Worm (Caenorhabditis elegans): ENCODE data around the gene dpl-1.

The dpl-1 gene

DNA sequence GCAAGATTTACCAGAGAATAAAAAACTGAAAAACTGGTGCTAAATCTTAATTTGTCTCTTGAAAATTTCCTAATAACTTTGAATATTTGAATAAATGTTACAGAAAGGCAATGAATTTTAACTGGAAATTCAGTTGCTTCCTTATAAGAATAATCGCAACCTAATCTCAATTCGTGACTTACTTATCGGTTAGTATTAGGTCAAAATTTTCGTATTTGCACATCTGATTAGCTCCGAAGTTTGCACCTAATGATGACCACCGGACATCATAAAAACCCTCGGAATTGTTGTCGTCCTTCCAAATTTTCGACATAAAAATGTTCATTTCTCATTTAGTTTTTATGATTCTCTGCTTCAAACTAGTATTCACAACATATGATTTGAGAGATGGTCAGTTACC lies 31.9 kb upstream of the dpl-1 start, which contains the start of gene C16D2.3:
C16D2.3 (plus strand) TSS at position 301 of the 400 bp plus-strand sequence.
- TF ChIP-seq elt-4 (tag; optimal IDR thresholded peaks at IDR 0.05) (no peak), C38D4.7 (GFP tag; optimal IDR thresholded peaks at IDR 0.05) (no peak), pag-3 (tag; optimal IDR thresholded peaks at IDR 0.05; ENCODE audit: borderline replicate concordance) (no peak), ceh-19 (GFP tag; optimal IDR thresholded peaks at IDR 0.05) (no peak), F13H6.1 (tag; optimal IDR thresholded peaks at IDR 0.05) (no peak), dmd-4 (tag; optimal IDR thresholded peaks at IDR 0.05; ENCODE audit: borderline replicate concordance) (no peak), nfya-1 (tag; optimal IDR thresholded peaks at IDR 0.05) (no peak), hlh-6 (tag; optimal IDR thresholded peaks at IDR 0.05) (no peak), gmeb-2 (tag; optimal IDR thresholded peaks at IDR 0.05) (no peak), zip-5 (tag; optimal IDR thresholded peaks at IDR 0.05) (no peak), ceh-14 (tag; optimal IDR thresholded peaks at IDR 0.05) (no peak), ceh-2 (tag; optimal IDR thresholded peaks at IDR 0.05) (no peak), ceh-45 (GFP tag; IDR thresholded peaks at IDR 0.05) (no peak), rnt-1 (tag; optimal IDR thresholded peaks at IDR 0.05) (no peak), ceh-6 (GFP tag; optimal IDR thresholded peaks at IDR 0.05) (no peak)

DNA sequence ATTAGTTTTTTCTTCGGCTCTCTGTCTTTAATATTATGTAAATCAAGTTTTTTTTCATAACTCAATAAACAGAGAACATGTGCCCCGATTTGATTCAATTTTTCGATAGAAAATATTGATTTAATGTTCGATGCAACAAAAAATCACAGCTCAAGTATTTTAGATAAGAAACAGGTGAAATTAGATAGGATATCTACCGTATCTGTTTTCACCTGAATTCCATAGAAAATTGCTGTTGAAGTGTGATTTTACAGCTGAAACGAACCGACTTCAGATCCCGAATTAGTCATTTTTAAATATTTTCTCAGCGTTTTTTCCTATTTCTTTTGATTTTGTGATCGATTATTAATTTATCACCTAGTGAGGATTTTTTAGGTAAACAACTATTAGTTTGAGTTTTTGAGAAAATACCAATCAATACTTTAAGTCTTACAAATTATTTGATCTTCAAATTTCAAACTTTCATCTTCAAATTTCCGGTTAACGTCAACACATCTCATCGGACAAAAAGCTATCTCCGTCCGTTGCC lies 30.5 kb upstream of the dpl-1 start, which contains the start of gene Y9C2UA.1:
Y9C2UA.1 (plus strand) TSS at position 479 of the 529 bp plus-strand sequence.
- TF ChIP-seq nhr-232 (tag; optimal IDR thresholded peaks at IDR 0.05) (no peak), ceh-19 (GFP tag; optimal IDR thresholded peaks at IDR 0.05) (no peak), eyg-1 (tag; optimal IDR thresholded peaks at IDR 0.05) (no peak), T23F11.4 (GFP tag; optimal IDR thresholded peaks at IDR 0.05) (no peak), unc-86 (tag; optimal IDR thresholded peaks at IDR 0.05) (no peak), unc-42 (tag; optimal IDR thresholded peaks at IDR 0.05) (no peak)

DNA sequence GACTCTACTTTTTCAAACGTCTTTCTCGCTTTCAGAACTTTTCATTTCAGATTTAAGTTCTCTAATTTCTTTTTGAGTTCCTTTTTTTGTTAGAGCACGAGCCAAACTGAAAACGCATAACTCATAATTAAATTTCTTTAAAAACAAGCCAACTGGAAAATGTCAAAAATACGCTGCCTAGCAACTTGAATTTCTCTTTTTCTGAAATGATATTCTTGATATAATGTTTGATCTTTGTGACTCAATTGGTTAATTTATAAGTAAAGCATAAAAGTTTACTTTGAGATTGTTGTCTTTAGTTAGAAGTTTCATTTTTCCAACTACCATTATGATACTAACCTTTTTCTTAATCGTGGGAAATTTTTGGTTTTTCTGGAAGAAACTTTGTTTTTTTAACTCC lies 28.6 kb upstream of the dpl-1 start:
- TF ChIP-seq pha-4 (tag; optimal IDR thresholded peaks at IDR 0.05) (no peak), ceh-30 (tag; optimal IDR thresholded peaks at IDR 0.05) (no peak), C38D4.7 (GFP tag; optimal IDR thresholded peaks at IDR 0.05) (no peak), elt-2 (tag; optimal IDR thresholded peaks at IDR 0.05) (no peak), ceh-24 (tag; optimal IDR thresholded peaks at IDR 0.05) (no peak), pha-2 (tag; optimal IDR thresholded peaks at IDR 0.05) (no peak), C08G9.2 (tag; optimal IDR thresholded peaks at IDR 0.05) (no peak)

DNA sequence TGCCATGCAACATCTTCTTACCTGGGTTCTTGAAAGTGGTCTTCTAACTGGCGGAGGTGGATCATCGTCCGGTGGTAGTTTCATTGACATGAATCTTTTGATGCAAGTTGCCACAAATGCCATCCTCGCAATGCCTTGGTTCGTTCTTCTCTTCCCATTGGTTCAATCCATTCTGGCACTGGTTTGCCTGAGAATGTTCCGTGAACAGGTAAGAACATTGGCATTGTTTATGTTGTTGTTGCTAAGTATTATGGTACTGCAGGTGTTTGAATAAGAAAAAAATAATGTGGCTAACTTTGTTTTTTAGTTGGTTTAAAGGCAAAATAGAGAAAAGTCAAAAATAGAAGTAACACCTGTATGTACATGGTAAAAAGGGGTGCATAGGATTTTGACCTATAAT lies 25.9 kb upstream of the dpl-1 start:
- TF ChIP-seq fkh-10 (GFP tag; optimal IDR thresholded peaks at IDR 0.05) (no peak), ztf-16 (tag; optimal IDR thresholded peaks at IDR 0.05) (no peak), hlh-8 (tag; optimal IDR thresholded peaks at IDR 0.05) (no peak), madf-2 (tag; optimal IDR thresholded peaks at IDR 0.05) (no peak), dve-1 (tag; optimal IDR thresholded peaks at IDR 0.05) (no peak), zip-5 (tag; optimal IDR thresholded peaks at IDR 0.05) (no peak), ceh-9 (tag; optimal IDR thresholded peaks at IDR 0.05) (no peak), ceh-6 (GFP tag; optimal IDR thresholded peaks at IDR 0.05) (no peak), che-1 (tag; optimal IDR thresholded peaks at IDR 0.05) (no peak), ceh-30 (tag; optimal IDR thresholded peaks at IDR 0.05) (no peak), eyg-1 (tag; optimal IDR thresholded peaks at IDR 0.05) (no peak), hlh-13 (GFP tag; optimal IDR thresholded peaks at IDR 0.05) (no peak), tbx-7 (tag; optimal IDR thresholded peaks at IDR 0.05) (no peak), lim-6 (tag; optimal IDR thresholded peaks at IDR 0.05) (no peak), sox-2 (GFP tag; IDR thresholded peaks at IDR 0.05) (no peak), fkh-6 (tag; optimal IDR thresholded peaks at IDR 0.05) (no peak), ceh-19 (GFP tag; optimal IDR thresholded peaks at IDR 0.05) (no peak)

Measured in whole organism, late embryonic.